Fruit fly (Drosophila melanogaster) whole organism, embryonic: ENCODE measurements around the gene COX7B.

Source experiments
- B-H2 ChIP-seq: fragments of 200-800 bp; sonication (Bioruptor generic); optimal IDR thresholded peaks from 2 replicates; lab custom pipeline; 2018; ENCODE audit warnings: missing biosample characterization, mild to moderate bottlenecking, missing genetic modification characterization
- CG10147 ChIP-seq: fragments of 200-800 bp; sonication (Bioruptor generic); optimal IDR thresholded peaks from 2 replicates; lab custom pipeline; 2019; ENCODE audit warnings: missing biosample characterization, mild to moderate bottlenecking, missing genetic modification characterization, moderate library complexity
- CG11398 ChIP-seq: fragments of 200-800 bp; sonication (Bioruptor generic); optimal IDR thresholded peaks from 2 replicates; lab custom pipeline; 2016; ENCODE audit warnings: missing biosample characterization, missing genetic modification characterization
- CG11504 ChIP-seq: fragments of 200-800 bp; sonication (Bioruptor generic); optimal IDR thresholded peaks from 3 replicates; lab custom pipeline; 2019; ENCODE audit warnings: missing biosample characterization, mild to moderate bottlenecking, missing genetic modification characterization, moderate library complexity
- CG12155 ChIP-seq: fragments of 200-800 bp; sonication (Bioruptor generic); optimal IDR thresholded peaks from 3 replicates; lab custom pipeline; 2016; ENCODE audit warnings: missing biosample characterization, missing genetic modification characterization
- CG12942 ChIP-seq: fragments of 200-800 bp; sonication (Bioruptor generic); optimal IDR thresholded peaks from 3 replicates; lab custom pipeline; 2016; ENCODE audit warnings: missing biosample characterization, missing genetic modification characterization
- CG14710 ChIP-seq: fragments of 200-800 bp; sonication (Bioruptor generic); optimal IDR thresholded peaks from 3 replicates; lab custom pipeline; 2019; ENCODE audit warnings: missing biosample characterization, mild to moderate bottlenecking, missing genetic modification characterization, moderate library complexity
- CG16779 ChIP-seq: fragments of 200-800 bp; sonication (Bioruptor generic); IDR thresholded peaks from 2 replicates; pipeline ENCODE4 v1.3.6; 2022; ENCODE audit warnings: missing biosample characterization, missing genetic modification characterization
- CG17829 ChIP-seq: fragments of 200-800 bp; optimal IDR thresholded peaks from 2 replicates; lab custom pipeline; 2019; ENCODE audit warnings: missing biosample characterization, mild to moderate bottlenecking, missing genetic modification characterization, moderate library complexity
- CG18476 ChIP-seq: fragments of 200-800 bp; sonication (Bioruptor generic); optimal IDR thresholded peaks from 2 replicates; lab custom pipeline; 2016; ENCODE audit warnings: missing biosample characterization, mild to moderate bottlenecking, missing genetic modification characterization
- CG18619 ChIP-seq: fragments of 200-800 bp; sonication (Bioruptor generic); optimal IDR thresholded peaks from 3 replicates; lab custom pipeline; 2017; ENCODE audit warnings: missing biosample characterization, mild to moderate bottlenecking, missing genetic modification characterization
- CG2120 ChIP-seq: fragments of 200-800 bp; sonication (Bioruptor generic); optimal IDR thresholded peaks from 3 replicates; lab custom pipeline; 2016; ENCODE audit warnings: missing biosample characterization, missing genetic modification characterization
- CG30403 ChIP-seq: fragments of 200-800 bp; sonication (Bioruptor generic); optimal IDR thresholded peaks from 3 replicates; lab custom pipeline; 2016; ENCODE audit warnings: missing biosample characterization, missing genetic modification characterization
- CG34376 ChIP-seq: fragments of 200-800 bp; sonication (Bioruptor generic); optimal IDR thresholded peaks from 2 replicates; lab custom pipeline; 2018; ENCODE audit warnings: missing biosample characterization, mild to moderate bottlenecking, missing genetic modification characterization
- CG34422 ChIP-seq: fragments of 200-800 bp; sonication (Bioruptor generic); IDR thresholded peaks from 3 replicates; pipeline ENCODE4 v1.3.6; 2022; ENCODE audit warnings: missing biosample characterization, missing genetic modification characterization
- CG5953 ChIP-seq: fragments of 200-800 bp; sonication (Bioruptor generic); IDR thresholded peaks from 2 replicates; pipeline ENCODE4 v1.3.6; 2022; ENCODE audit warnings: missing biosample characterization, missing genetic modification characterization
- CG6175 ChIP-seq: fragments of 200-800 bp; sonication (Bioruptor generic); IDR thresholded peaks from 3 replicates; pipeline ENCODE4 v1.3.6; 2022; ENCODE audit warnings: missing biosample characterization, missing genetic modification characterization
- CG7745 ChIP-seq: fragments of 200-800 bp; sonication (Bioruptor generic); optimal IDR thresholded peaks from 2 replicates; lab custom pipeline; 2018; ENCODE audit warnings: missing biosample characterization, mild to moderate bottlenecking, missing genetic modification characterization, moderate library complexity
- CG9609 ChIP-seq: fragments of 200-800 bp; sonication (Bioruptor generic); optimal IDR thresholded peaks from 3 replicates; lab custom pipeline; 2016; ENCODE audit warnings: missing biosample characterization, missing genetic modification characterization
- CG9932 ChIP-seq: fragments of 200-800 bp; sonication (Bioruptor generic); IDR thresholded peaks from 2 replicates; pipeline ENCODE4 v1.3.6; 2022; ENCODE audit warnings: missing biosample characterization, missing genetic modification characterization
- Eip74EF ChIP-seq, 2 experiments: fragments of 200-800 bp in 1 of 2; fragments of >200 bp in 1 of 2; sonication (Bioruptor generic) in 1 of 2; optimal IDR thresholded peaks; 2 replicates each; lab custom pipeline; 2017 to 2019; ENCODE audit warnings: missing biosample characterization in 2 of 2, missing genetic modification characterization in 2 of 2, mild to moderate bottlenecking in 1 of 2, moderate library complexity in 1 of 2
- Lhr ChIP-seq: fragments of 200-800 bp; sonication (Bioruptor generic); optimal IDR thresholded peaks from 3 replicates; lab custom pipeline; 2017; ENCODE audit warnings: mild to moderate bottlenecking, missing biosample characterization, missing genetic modification reagents, missing genetic modification characterization
- Meics ChIP-seq: fragments of 200-800 bp; sonication (Bioruptor generic); optimal IDR thresholded peaks from 2 replicates; lab custom pipeline; 2017; ENCODE audit warnings: missing biosample characterization, mild to moderate bottlenecking, missing genetic modification characterization
- Ssrp ChIP-seq: fragments of 200-800 bp; sonication (Bioruptor generic); optimal IDR thresholded peaks from 2 replicates; lab custom pipeline; 2018; ENCODE audit warnings: missing biosample characterization, mild to moderate bottlenecking, missing genetic modification characterization, moderate library complexity
- TFAM ChIP-seq: fragments of 200-800 bp; sonication (Bioruptor generic); optimal IDR thresholded peaks from 2 replicates; lab custom pipeline; 2017; ENCODE audit warnings: missing biosample characterization, missing genetic modification characterization, inconsistent platforms
- ac ChIP-seq: fragments of 200-800 bp; sonication (Bioruptor generic); optimal IDR thresholded peaks from 3 replicates; lab custom pipeline; 2017; ENCODE audit warnings: missing biosample characterization, mild to moderate bottlenecking, missing genetic modification characterization
- az2 ChIP-seq: fragments of 200-800 bp; sonication (Bioruptor generic); optimal IDR thresholded peaks from 3 replicates; lab custom pipeline; 2016; ENCODE audit warnings: missing biosample characterization, missing genetic modification characterization
- caup ChIP-seq: fragments of 200-800 bp; sonication (Bioruptor generic); optimal IDR thresholded peaks from 3 replicates; lab custom pipeline; 2017; ENCODE audit warnings: missing biosample characterization, mild to moderate bottlenecking, missing genetic modification characterization, moderate library complexity; ENCODE audit not compliant: severe bottlenecking
- chn ChIP-seq: fragments of 200-800 bp; sonication (Bioruptor generic); optimal IDR thresholded peaks from 2 replicates; lab custom pipeline; 2016; ENCODE audit warnings: missing biosample characterization, missing genetic modification characterization
- dpn ChIP-seq, 2 experiments: fragments of 200-800 bp; sonication (Bioruptor generic); optimal IDR thresholded peaks; 3 replicates each; lab custom pipeline; 2016; ENCODE audit warnings: missing biosample characterization in 2 of 2, missing genetic modification characterization in 2 of 2
- h ChIP-seq: fragments of >200 bp; optimal IDR thresholded peaks from 2 replicates; lab custom pipeline; 2017
- insv ChIP-seq, 2 experiments: fragments of 200-800 bp; sonication (Bioruptor generic); optimal IDR thresholded peaks; 3 replicates each; lab custom pipeline; 2016 to 2018; ENCODE audit warnings: missing biosample characterization in 2 of 2, missing genetic modification characterization in 2 of 2
- jigr1 ChIP-seq: fragments of 200-800 bp; sonication (Bioruptor generic); IDR thresholded peaks from 3 replicates; pipeline ENCODE4 v1.3.6; 2022; ENCODE audit warnings: missing biosample characterization, missing genetic modification characterization
- jumu ChIP-seq: fragments of 200-800 bp; sonication (Bioruptor generic); optimal IDR thresholded peaks from 3 replicates; lab custom pipeline; 2016; ENCODE audit warnings: missing biosample characterization, missing genetic modification characterization
- klu ChIP-seq: fragments of 200-800 bp; sonication (Bioruptor generic); IDR thresholded peaks from 2 replicates; pipeline ENCODE4 v1.3.6; 2022; ENCODE audit warnings: missing biosample characterization, missing genetic modification characterization
- lola ChIP-seq, 3 experiments: fragments of >200 bp in 2 of 3; fragments of 200-800 bp in 1 of 3; sonication (Bioruptor generic) in 1 of 3; optimal IDR thresholded peaks; 2 replicates each; lab custom pipeline; 2017 to 2019; ENCODE audit warnings: missing biosample characterization in 3 of 3, missing genetic modification characterization in 3 of 3, mild to moderate bottlenecking in 1 of 3, moderate library complexity in 1 of 3
- mam ChIP-seq: fragments of 200-800 bp; sonication (Bioruptor generic); optimal IDR thresholded peaks from 3 replicates; lab custom pipeline; 2016; ENCODE audit warnings: missing biosample characterization, missing genetic modification characterization
- odd ChIP-seq: fragments of 200-800 bp; sonication (Bioruptor generic); optimal IDR thresholded peaks from 2 replicates; lab custom pipeline; 2017; ENCODE audit warnings: missing biosample characterization, mild to moderate bottlenecking, missing genetic modification characterization
- prd ChIP-seq, 3 experiments: fragments of >200 bp in 2 of 3; fragments of 200-800 bp in 1 of 3; sonication (Bioruptor generic) in 1 of 3; optimal IDR thresholded peaks in 2 of 3; IDR thresholded peaks in 1 of 3; 2 replicates in 2 of 3; 3 replicates in 1 of 3; pipeline versions ENCODE4 v1.3.6 to Lab custom; 2017 to 2022; ENCODE audit warnings: missing biosample characterization in 1 of 3, missing genetic modification characterization in 1 of 3
- ranshi ChIP-seq: fragments of 200-800 bp; sonication (Bioruptor generic); IDR thresholded peaks from 2 replicates; pipeline ENCODE4 v1.3.6; 2022; ENCODE audit warnings: missing biosample characterization, missing genetic modification characterization
- sens ChIP-seq: fragments of 200-800 bp; sonication (Bioruptor generic); peaks from one replicate; lab custom pipeline; 2016; ENCODE audit warnings: missing biosample characterization, missing genetic modification characterization
- sens-2 ChIP-seq: fragments of 200-800 bp; sonication (Bioruptor generic); IDR thresholded peaks from 2 replicates; pipeline ENCODE4 v1.3.6; 2022; ENCODE audit warnings: missing biosample characterization, missing genetic modification characterization
- sima ChIP-seq: fragments of 200-800 bp; sonication (Bioruptor generic); optimal IDR thresholded peaks from 2 replicates; lab custom pipeline; 2016; ENCODE audit warnings: missing biosample characterization, missing genetic modification characterization
- slp2 ChIP-seq: fragments of 200-800 bp; sonication (Bioruptor generic); optimal IDR thresholded peaks from 2 replicates; lab custom pipeline; 2016; ENCODE audit warnings: missing biosample characterization, missing genetic modification characterization
- sna ChIP-seq: fragments of 200-800 bp; sonication (Bioruptor generic); IDR thresholded peaks from 2 replicates; pipeline ENCODE4 v1.3.6; 2022; ENCODE audit warnings: missing biosample characterization, missing genetic modification characterization; ENCODE audit not compliant: partially characterized antibody
- unpg ChIP-seq: fragments of 200-800 bp; sonication (Bioruptor generic); optimal IDR thresholded peaks from 3 replicates; lab custom pipeline; 2018; ENCODE audit warnings: missing biosample characterization, mild to moderate bottlenecking, missing genetic modification characterization, moderate library complexity
- wdn ChIP-seq: fragments of 200-800 bp; sonication (Bioruptor generic); IDR thresholded peaks from 2 replicates; pipeline ENCODE4 v1.3.6; 2022; ENCODE audit warnings: missing biosample characterization, missing genetic modification characterization
- wor ChIP-seq: fragments of 200-800 bp; sonication (Bioruptor generic); IDR thresholded peaks from 2 replicates; pipeline ENCODE4 v1.3.6; 2022; ENCODE audit warnings: missing biosample characterization, missing genetic modification characterization
- z ChIP-seq: fragments of 200-800 bp; sonication (Bioruptor generic); IDR thresholded peaks from 3 replicates; pipeline ENCODE4 v1.3.6; 2022; ENCODE audit warnings: missing biosample characterization, missing genetic modification characterization

The COX7B gene

dm6 chr3L:17415967-17416749, 9.1 kb upstream of the COX7B start (continued):
- TF ChIP-seq CG11398 (GFP tag; lab: Kevin White, UChicago), result peak; percentile 24
- TF ChIP-seq CG12155 (GFP tag; lab: Kevin White, UChicago), result peak; percentile 43
- TF ChIP-seq CG30403 (GFP tag; lab: Kevin White, UChicago), result peak; percentile 39
- no peak for TF ChIP-seq CG9932 (GFP tag; lab: Robert Waterston, UW)
- TF ChIP-seq klu, result no peak
- peak; percentile 2 for TF ChIP-seq CG10147
- no peak; the same call in 1 of the 2 replicates for TF ChIP-seq ranshi
- no peak for TF ChIP-seq B-H2 (GFP tag; lab: Kevin White, UChicago)
- peak; percentile 29 for TF ChIP-seq az2 (GFP tag; lab: Kevin White, UChicago)
- peak; percentile 25 for TF ChIP-seq Ssrp (tag; lab: Kevin White, UChicago)
- TF ChIP-seq ac (GFP tag; lab: Kevin White, UChicago), result peak; percentile 76
- TF ChIP-seq TFAM (GFP tag; lab: Kevin White, UChicago), result no peak
- TF ChIP-seq Eip74EF (GFP tag; optimal IDR thresholded peaks at IDR 0.05; lab: Kevin White, UChicago), result no peak
- no peak for TF ChIP-seq jigr1 (GFP tag; lab: Robert Waterston, UW)
- TF ChIP-seq CG17829, result peak; percentile 77
- TF ChIP-seq CG34422 (GFP tag; lab: Robert Waterston, UW), result no peak
- no peak for TF ChIP-seq prd (optimal IDR thresholded peaks at IDR 0.05; lab: Kevin White, UChicago)
- peak; percentile 85 for TF ChIP-seq prd (GFP tag; IDR thresholded peaks at IDR 0.05; lab: Robert Waterston, UW)
- TF ChIP-seq slp2 (GFP tag; lab: Kevin White, UChicago), result peak; percentile 7
- no peak for TF ChIP-seq CG12942 (GFP tag; lab: Kevin White, UChicago)
- TF ChIP-seq sens (GFP tag; lab: Kevin White, UChicago), result peak; percentile 96
- TF ChIP-seq CG14710 (tag; lab: Kevin White, UChicago), result peak; percentile 78
- TF ChIP-seq CG16779 (GFP tag; lab: Robert Waterston, UW), result no peak
- no peak for TF ChIP-seq CG9609
- TF ChIP-seq CG11504 (tag; lab: Kevin White, UChicago), result peak; percentile 5
- no peak for TF ChIP-seq caup (GFP tag; lab: Kevin White, UChicago)
- TF ChIP-seq wor (GFP tag; lab: Robert Waterston, UW), result no peak
- TF ChIP-seq CG2120 (GFP tag; lab: Kevin White, UChicago), result peak; percentile 40
- peak; percentile 26 for TF ChIP-seq CG18476 (GFP tag; lab: Kevin White, UChicago)
- TF ChIP-seq sens-2, result 0 out of 2 replicates have a peak, but pooled peaks have one; percentile 17
- no peak for TF ChIP-seq z (GFP tag; lab: Robert Waterston, UW)
- peak; percentile 21 for TF ChIP-seq unpg
- TF ChIP-seq CG7745, result peak; percentile 2
- no peak for TF ChIP-seq sna
- no peak for TF ChIP-seq Meics (GFP tag; lab: Kevin White, UChicago)
- TF ChIP-seq mam, result peak; percentile 13
- peak; percentile 12 for TF ChIP-seq CG18619
- peak; percentile 4 for TF ChIP-seq odd (GFP tag; lab: Kevin White, UChicago)
- TF ChIP-seq Lhr (GFP tag; lab: Kevin White, UChicago), result no peak
- peak; percentile 37 to 38 for TF ChIP-seq dpn (GFP tag; optimal IDR thresholded peaks at IDR 0.05; lab: Kevin White, UChicago)
- TF ChIP-seq lola (GFP tag; optimal IDR thresholded peaks at IDR 0.05; lab: Kevin White, UChicago), result peak in 1 of 3 experiments; percentile 86
- TF ChIP-seq h (lab: Kevin White, UChicago), result no peak
- TF ChIP-seq CG5953 (GFP tag; lab: Robert Waterston, UW), result no peak
- TF ChIP-seq CG6175, result no peak
- peak; percentile 65 for TF ChIP-seq chn (GFP tag; lab: Kevin White, UChicago)
- no peak for TF ChIP-seq sima (GFP tag; lab: Kevin White, UChicago)
- peak in 1 of 2 experiments; percentile 1 for TF ChIP-seq insv (GFP tag; optimal IDR thresholded peaks at IDR 0.05; lab: Kevin White, UChicago)
- TF ChIP-seq CG34376 (GFP tag; lab: Kevin White, UChicago), result no peak
- TF ChIP-seq wdn (GFP tag; lab: Robert Waterston, UW), result no peak
- TF ChIP-seq jumu (GFP tag; lab: Kevin White, UChicago), result peak; percentile 28
